Worm (Caenorhabditis elegans): ENCODE results near the gene gon-1.

DNA sequence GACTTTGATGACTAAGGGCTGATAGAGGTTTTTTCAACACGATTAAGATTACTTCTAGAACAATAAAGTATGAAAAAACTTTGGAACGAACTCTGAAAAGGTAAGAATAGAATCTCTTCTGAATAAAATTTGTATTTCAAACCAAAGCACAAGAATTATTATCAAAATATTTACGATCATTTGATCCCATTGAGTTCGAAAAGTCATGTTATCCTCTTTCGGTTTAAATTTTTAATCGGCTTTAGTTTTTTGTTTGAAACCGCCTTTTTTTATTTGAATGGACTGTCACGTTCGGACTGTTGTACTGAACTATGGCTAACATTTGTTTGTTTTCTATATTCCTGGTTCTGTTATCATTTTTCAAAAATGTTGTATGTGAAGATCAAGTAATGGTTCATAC is 21.2 kb upstream of the gon-1 start, which contains the start of gene C47E12.9:
- TF ChIP-seq ets-5 (GFP tag; IDR thresholded peaks at IDR 0.05), result no peak
- no peak for TF ChIP-seq skn-1 (tag; optimal IDR thresholded peaks at IDR 0.05)
- no peak for TF ChIP-seq ztf-11 (tag; optimal IDR thresholded peaks at IDR 0.05)
- no peak for TF ChIP-seq unc-62 (GFP tag; optimal IDR thresholded peaks at IDR 0.05)
- TF ChIP-seq grh-1 (GFP tag; IDR thresholded peaks at IDR 0.05), result no peak
- TF ChIP-seq hpl-2 (GFP tag; optimal IDR thresholded peaks at IDR 0.05), result no peak
- no peak for TF ChIP-seq jun-1 (tag; optimal IDR thresholded peaks at IDR 0.05)
- TF ChIP-seq mab-9 (GFP tag; IDR thresholded peaks at IDR 0.05), result no peak
- TF ChIP-seq nhr-11 (tag; optimal IDR thresholded peaks at IDR 0.05), result no peak
- no peak for TF ChIP-seq lir-3 (tag; optimal IDR thresholded peaks at IDR 0.05; ENCODE audit: poor library complexity)
- TF ChIP-seq zag-1 (tag; optimal IDR thresholded peaks at IDR 0.05), result no peak
- TF ChIP-seq lin-35 (GFP tag; optimal IDR thresholded peaks at IDR 0.05), result no peak
- no peak for TF ChIP-seq lin-13 (GFP tag; optimal IDR thresholded peaks at IDR 0.05)
- no peak for TF ChIP-seq nhr-28 (tag; optimal IDR thresholded peaks at IDR 0.05)

All from whole organism, L1 larva.